Fruit fly (Drosophila melanogaster): ENCODE results near the gene cpo.
A peak's percentile ranks its signal among the peaks of the same experiment; 100 is the strongest.

The cpo gene

dm6 chr3R:17919108-17919882 lies at the start of gene cpo:
TSS of gene cpo (plus strand) at chr3R:17919832.
- peak; percentile 60 for TF ChIP-seq Xrp1 (GFP tag; IDR thresholded peaks at IDR 0.05)
- TF ChIP-seq CG1647 (GFP tag; optimal IDR thresholded peaks at IDR 0.05): peak; percentile 74
- peak; percentile 94 for TF ChIP-seq CG34376 (GFP tag; optimal IDR thresholded peaks at IDR 0.05)
- peak; percentile 91 for TF ChIP-seq schlank (tag; optimal IDR thresholded peaks at IDR 0.05)
- TF ChIP-seq Hey (tag; optimal IDR thresholded peaks at IDR 0.05): peak; percentile 79
- TF ChIP-seq CG11560 (tag; IDR thresholded peaks at IDR 0.05): peak; percentile 15; the same call in 2 of the 3 replicates
- TF ChIP-seq CG5953 (GFP tag; IDR thresholded peaks at IDR 0.05): peak; percentile 89
- TF ChIP-seq CG13296 (GFP tag; optimal IDR thresholded peaks at IDR 0.05): peak; percentile 91
- TF ChIP-seq CG4360 (GFP tag; IDR thresholded peaks at IDR 0.05): peak; percentile 58
- TF ChIP-seq CG32532 (GFP tag; IDR thresholded peaks at IDR 0.05): peak; percentile 92
- no peak for TF ChIP-seq prd (optimal IDR thresholded peaks at IDR 0.05)
- TF ChIP-seq prd (GFP tag; IDR thresholded peaks at IDR 0.05): peak; percentile 60
- TF ChIP-seq CG14441 (GFP tag; IDR thresholded peaks at IDR 0.05): peak; percentile 85
- peak; percentile 69 for TF ChIP-seq Spps (tag; optimal IDR thresholded peaks at IDR 0.05)
- TF ChIP-seq mam (GFP tag; optimal IDR thresholded peaks at IDR 0.05): peak; percentile 45
- no peak for TF ChIP-seq cg (GFP tag; optimal IDR thresholded peaks at IDR 0.05)
- peak; percentile 77 for TF ChIP-seq CG1792 (GFP tag; optimal IDR thresholded peaks at IDR 0.05)
- peak; percentile 88 for TF ChIP-seq shn (GFP tag; optimal IDR thresholded peaks at IDR 0.05)
- peak; percentile 88 for TF ChIP-seq CG8359 (GFP tag; optimal IDR thresholded peaks at IDR 0.05; ENCODE audit: borderline replicate concordance)
- TF ChIP-seq ato (GFP tag; IDR thresholded peaks at IDR 0.05; ENCODE audit: partially characterized antibody): 0 out of 2 replicates have a peak, but pooled peaks have one; percentile 22
- no peak for TF ChIP-seq CG8478 (optimal IDR thresholded peaks at IDR 0.05)
- TF ChIP-seq Ravus (GFP tag; IDR thresholded peaks at IDR 0.05): peak; percentile 59; the same call in 1 of the 2 replicates
- peak; percentile 79 for TF ChIP-seq dimm (GFP tag; IDR thresholded peaks at IDR 0.05)
- no peak for TF ChIP-seq CG42726 (GFP tag; IDR thresholded peaks at IDR 0.05; ENCODE audit: partially characterized antibody)
- peak; percentile 50 for TF ChIP-seq pzg (GFP tag; optimal IDR thresholded peaks at IDR 0.05)
- TF ChIP-seq caup (GFP tag; optimal IDR thresholded peaks at IDR 0.05; ENCODE audit: severe bottlenecking): peak; percentile 98
- TF ChIP-seq crol (GFP tag; IDR thresholded peaks at IDR 0.05): peak; percentile 38; the same call in 1 of the 2 replicates
- TF ChIP-seq Nf-YC (tag; optimal IDR thresholded peaks at IDR 0.05): peak; percentile 56
- peak; percentile 80 for TF ChIP-seq CG6254 (GFP tag; optimal IDR thresholded peaks at IDR 0.05)
- TF ChIP-seq CG10543 (GFP tag; optimal IDR thresholded peaks at IDR 0.05): peak; percentile 90
- peak; percentile 79 for TF ChIP-seq wdn (GFP tag; IDR thresholded peaks at IDR 0.05)
- TF ChIP-seq eyg (GFP tag; optimal IDR thresholded peaks at IDR 0.05): peak; percentile 85
- TF ChIP-seq CG3407 (GFP tag; optimal IDR thresholded peaks at IDR 0.05): peak; percentile 90
- TF ChIP-seq CG14050 (GFP tag; IDR thresholded peaks at IDR 0.05): peak; percentile 84
- TF ChIP-seq pan (optimal IDR thresholded peaks at IDR 0.05): no peak
- peak in 1 of 2 experiments; percentile 93 for TF ChIP-seq pan (GFP tag; optimal IDR thresholded peaks at IDR 0.05 in 1 of 2, IDR thresholded peaks at IDR 0.05 in 1 of 2)
- TF ChIP-seq CG10274 (GFP tag; optimal IDR thresholded peaks at IDR 0.05): peak; percentile 86
- TF ChIP-seq croc (GFP tag; conservative IDR thresholded peaks at IDR 0.05): peak; percentile 71; the same call in 2 of the 3 replicates
- TF ChIP-seq CG13287 (GFP tag; IDR thresholded peaks at IDR 0.05; ENCODE audit: partially characterized antibody): peak; percentile 30; the same call in 1 of the 2 replicates
- peak; percentile 71 for TF ChIP-seq CG11695 (GFP tag; IDR thresholded peaks at IDR 0.05)
- TF ChIP-seq CG9817 (tag; optimal IDR thresholded peaks at IDR 0.05): peak; percentile 89
- peak; percentile 76 for TF ChIP-seq CG18764 (GFP tag; optimal IDR thresholded peaks at IDR 0.05)
- peak; percentile 87 for TF ChIP-seq ash1 (GFP tag; optimal IDR thresholded peaks at IDR 0.05)
- peak; percentile 89 for TF ChIP-seq Mad (GFP tag; optimal IDR thresholded peaks at IDR 0.05)
- TF ChIP-seq BEAF-32 (GFP tag; optimal IDR thresholded peaks at IDR 0.05): peak; percentile 7
- TF ChIP-seq CG6272 (GFP tag; IDR thresholded peaks at IDR 0.05): peak; percentile 69
- no peak for TF ChIP-seq CG31388 (GFP tag; optimal IDR thresholded peaks at IDR 0.05)
- no peak for TF ChIP-seq lov (optimal IDR thresholded peaks at IDR 0.05)
- peak; percentile 98 for TF ChIP-seq lov (GFP tag; IDR thresholded peaks at IDR 0.05)
- TF ChIP-seq CG31365 (tag; optimal IDR thresholded peaks at IDR 0.05): peak; percentile 84

Measured in whole organism, embryonic.